Fruit fly (Drosophila melanogaster) whole organism, embryonic: ENCODE data around the gene CG18596.

Experiments
- Atf-2 ChIP-seq: fragments of 200-800 bp; sonication (Bioruptor generic); optimal IDR thresholded peaks from 2 replicates; lab custom pipeline; 2016; ENCODE audit warnings: missing biosample characterization, missing genetic modification characterization
- CG10274 ChIP-seq: fragments of 200-800 bp; sonication (Bioruptor generic); optimal IDR thresholded peaks from 3 replicates; lab custom pipeline; 2017; ENCODE audit warnings: missing biosample characterization, mild to moderate bottlenecking, missing genetic modification characterization
- CG10431 ChIP-seq: fragments of 200-800 bp; sonication (Bioruptor generic); optimal IDR thresholded peaks from 3 replicates; lab custom pipeline; 2018; ENCODE audit warnings: missing biosample characterization, mild to moderate bottlenecking, missing genetic modification characterization
- CG11504 ChIP-seq: fragments of 200-800 bp; sonication (Bioruptor generic); optimal IDR thresholded peaks from 3 replicates; lab custom pipeline; 2019; ENCODE audit warnings: missing biosample characterization, mild to moderate bottlenecking, missing genetic modification characterization, moderate library complexity
- CG12219 ChIP-seq: fragments of 200-800 bp; sonication (Bioruptor generic); optimal IDR thresholded peaks from 3 replicates; lab custom pipeline; 2018; ENCODE audit warnings: missing biosample characterization, mild to moderate bottlenecking, missing genetic modification characterization
- CG1233 ChIP-seq: fragments of 200-800 bp; sonication (Bioruptor generic); optimal IDR thresholded peaks from 4 replicates; lab custom pipeline; 2018; ENCODE audit warnings: missing biosample characterization, mild to moderate bottlenecking, missing genetic modification characterization
- CG14014 ChIP-seq: fragments of 200-800 bp; sonication (Bioruptor generic); IDR thresholded peaks from 2 replicates; pipeline ENCODE4 v1.3.6; 2022; ENCODE audit warnings: missing biosample characterization, missing genetic modification characterization
- CG14965 ChIP-seq: fragments of 200-800 bp; sonication (Bioruptor generic); optimal IDR thresholded peaks from 2 replicates; lab custom pipeline; 2016; ENCODE audit warnings: missing biosample characterization, missing genetic modification characterization, borderline replicate concordance
- CG1529 ChIP-seq: fragments of 200-800 bp; sonication (Bioruptor generic); optimal IDR thresholded peaks from 3 replicates; lab custom pipeline; 2018; ENCODE audit warnings: missing biosample characterization, missing genetic modification characterization
- CG15479 ChIP-seq: fragments of 200-800 bp; sonication (Bioruptor generic); optimal IDR thresholded peaks from 3 replicates; lab custom pipeline; 2019; ENCODE audit warnings: missing biosample characterization, mild to moderate bottlenecking, missing genetic modification characterization, moderate library complexity
- CG15514 ChIP-seq: fragments of 200-800 bp; sonication (Bioruptor generic); optimal IDR thresholded peaks from 3 replicates; lab custom pipeline; 2017; ENCODE audit warnings: missing biosample characterization, missing genetic modification characterization, mild to moderate bottlenecking, moderate library complexity, missing genetic modification reagents
- CG17359 ChIP-seq: fragments of 200-800 bp; sonication (Bioruptor generic); optimal IDR thresholded peaks from 3 replicates; lab custom pipeline; 2018; ENCODE audit warnings: missing biosample characterization, mild to moderate bottlenecking, missing genetic modification characterization, moderate library complexity
- CG1792 ChIP-seq: fragments of 200-800 bp; sonication (Bioruptor generic); optimal IDR thresholded peaks from 2 replicates; lab custom pipeline; 2016; ENCODE audit warnings: missing biosample characterization, missing genetic modification characterization
- CG30403 ChIP-seq: fragments of 200-800 bp; sonication (Bioruptor generic); optimal IDR thresholded peaks from 3 replicates; lab custom pipeline; 2016; ENCODE audit warnings: missing biosample characterization, missing genetic modification characterization
- CG31224 ChIP-seq: fragments of 200-800 bp; sonication (Bioruptor generic); IDR thresholded peaks from 2 replicates; pipeline ENCODE4 v1.3.6; 2022; ENCODE audit warnings: missing biosample characterization, missing genetic modification characterization
- CG7357 ChIP-seq: fragments of 200-800 bp; sonication (Bioruptor generic); IDR thresholded peaks from 3 replicates; pipeline ENCODE4 v1.3.6; 2022; ENCODE audit warnings: missing biosample characterization, missing genetic modification characterization
- CG7556 ChIP-seq: fragments of 200-800 bp; sonication (Bioruptor generic); optimal IDR thresholded peaks from 2 replicates; lab custom pipeline; 2017; ENCODE audit warnings: missing biosample characterization, mild to moderate bottlenecking, missing genetic modification characterization
- CG7786 ChIP-seq: fragments of 200-800 bp; sonication (Bioruptor generic); optimal IDR thresholded peaks from 2 replicates; lab custom pipeline; 2016; ENCODE audit warnings: missing biosample characterization, missing genetic modification characterization
- D ChIP-seq, 2 experiments: fragments of 200-800 bp in 1 of 2; fragments of >200 bp in 1 of 2; sonication (Bioruptor generic) in 1 of 2; optimal IDR thresholded peaks; 2 replicates in 1 of 2; 3 replicates in 1 of 2; lab custom pipeline; 2017; ENCODE audit warnings: mild to moderate bottlenecking in 1 of 2, missing biosample characterization in 1 of 2, missing genetic modification characterization in 1 of 2, missing genetic modification reagents in 1 of 2
- D19A ChIP-seq: fragments of 200-800 bp; optimal IDR thresholded peaks from 3 replicates; lab custom pipeline; 2019; ENCODE audit warnings: missing biosample characterization, mild to moderate bottlenecking, missing genetic modification characterization, moderate library complexity
- E2f1 ChIP-seq: fragments of 200-800 bp; sonication (Bioruptor generic); IDR thresholded peaks from 2 replicates; pipeline ENCODE4 v1.3.6; 2022; ENCODE audit warnings: missing biosample characterization, missing genetic modification characterization
- Fer3 ChIP-seq: fragments of 200-800 bp; sonication (Bioruptor generic); optimal IDR thresholded peaks from 2 replicates; lab custom pipeline; 2018; ENCODE audit warnings: missing biosample characterization, mild to moderate bottlenecking, missing genetic modification characterization, moderate library complexity
- H2.0 ChIP-seq: fragments of 200-800 bp; sonication (Bioruptor generic); IDR thresholded peaks from 2 replicates; pipeline ENCODE4 v1.3.6; 2022; ENCODE audit warnings: missing biosample characterization, missing genetic modification characterization
- HLH4C ChIP-seq: fragments of 200-800 bp; sonication (Bioruptor generic); IDR thresholded peaks from 3 replicates; pipeline ENCODE4 v1.3.6; 2022; ENCODE audit warnings: missing biosample characterization, missing genetic modification characterization; ENCODE audit not compliant: partially characterized antibody
- Mrtf ChIP-seq: fragments of 200-800 bp; sonication (Bioruptor generic); IDR thresholded peaks from 3 replicates; pipeline ENCODE4 v1.3.6; 2022; ENCODE audit warnings: missing biosample characterization, missing genetic modification characterization
- Myb ChIP-seq: fragments of 200-800 bp; sonication (Bioruptor generic); optimal IDR thresholded peaks from 2 replicates; lab custom pipeline; 2016; ENCODE audit warnings: missing biosample characterization, missing genetic modification characterization
- Nf-YA ChIP-seq: fragments of 200-800 bp; sonication (Bioruptor generic); IDR thresholded peaks from 2 replicates; pipeline ENCODE4 v1.3.6; 2022; ENCODE audit warnings: missing biosample characterization, missing genetic modification characterization
- Sin3A ChIP-seq: fragments of >200 bp; optimal IDR thresholded peaks from 2 replicates; lab custom pipeline; 2018
- Sox102F ChIP-seq: fragments of 200-800 bp; sonication (Bioruptor generic); optimal IDR thresholded peaks from 2 replicates; lab custom pipeline; 2018; ENCODE audit warnings: missing biosample characterization, mild to moderate bottlenecking, missing genetic modification characterization, moderate library complexity
- Xrp1 ChIP-seq: fragments of 200-800 bp; sonication (Bioruptor generic); IDR thresholded peaks from 2 replicates; pipeline ENCODE4 v1.3.6; 2022; ENCODE audit warnings: missing biosample characterization, missing genetic modification characterization
- ash1 ChIP-seq: fragments of 200-800 bp; sonication (Bioruptor generic); optimal IDR thresholded peaks from 2 replicates; lab custom pipeline; 2018; ENCODE audit warnings: missing biosample characterization, mild to moderate bottlenecking, missing genetic modification characterization
- btn ChIP-seq: fragments of 200-800 bp; sonication (Bioruptor generic); optimal IDR thresholded peaks from 2 replicates; lab custom pipeline; 2016; ENCODE audit warnings: missing biosample characterization, missing genetic modification characterization
- cas ChIP-seq: fragments of 200-800 bp; sonication (Bioruptor generic); IDR thresholded peaks from 2 replicates; pipeline ENCODE4 v1.3.6; 2022; ENCODE audit warnings: missing biosample characterization, missing genetic modification characterization
- caup ChIP-seq: fragments of 200-800 bp; sonication (Bioruptor generic); optimal IDR thresholded peaks from 3 replicates; lab custom pipeline; 2017; ENCODE audit warnings: missing biosample characterization, mild to moderate bottlenecking, missing genetic modification characterization, moderate library complexity; ENCODE audit not compliant: severe bottlenecking
- cg ChIP-seq: fragments of 200-800 bp; sonication (Bioruptor generic); optimal IDR thresholded peaks from 3 replicates; lab custom pipeline; 2019; ENCODE audit warnings: missing biosample characterization, mild to moderate bottlenecking, missing genetic modification characterization, moderate library complexity
- fd64A ChIP-seq: fragments of 200-800 bp; sonication (Bioruptor generic); optimal IDR thresholded peaks from 3 replicates; lab custom pipeline; 2018; ENCODE audit warnings: missing biosample characterization, mild to moderate bottlenecking, missing genetic modification characterization
- hb ChIP-seq: fragments of 200-800 bp; sonication (Bioruptor generic); IDR thresholded peaks from 3 replicates; pipeline ENCODE4 v1.3.6; 2022; ENCODE audit warnings: missing biosample characterization, missing genetic modification characterization; ENCODE audit not compliant: partially characterized antibody
- hkb ChIP-seq, 2 experiments: fragments of 200-800 bp in 1 of 2; fragments of >200 bp in 1 of 2; sonication (Bioruptor generic) in 1 of 2; IDR thresholded peaks in 1 of 2; optimal IDR thresholded peaks in 1 of 2; 2 replicates each; pipeline versions ENCODE4 v1.3.6 to Lab custom; 2017 to 2022; ENCODE audit warnings: missing biosample characterization in 1 of 2, missing genetic modification characterization in 1 of 2
- ind ChIP-seq: fragments of 200-800 bp; sonication (Bioruptor generic); optimal IDR thresholded peaks from 3 replicates; lab custom pipeline; 2016; ENCODE audit warnings: missing biosample characterization, missing genetic modification characterization
- jumu ChIP-seq: fragments of 200-800 bp; sonication (Bioruptor generic); optimal IDR thresholded peaks from 3 replicates; lab custom pipeline; 2016; ENCODE audit warnings: missing biosample characterization, missing genetic modification characterization
- lola ChIP-seq, 3 experiments: fragments of >200 bp in 2 of 3; fragments of 200-800 bp in 1 of 3; sonication (Bioruptor generic) in 1 of 3; optimal IDR thresholded peaks; 2 replicates each; lab custom pipeline; 2017 to 2019; ENCODE audit warnings: missing biosample characterization in 3 of 3, missing genetic modification characterization in 3 of 3, mild to moderate bottlenecking in 1 of 3, moderate library complexity in 1 of 3
- oc ChIP-seq: fragments of 200-800 bp; sonication (Bioruptor generic); optimal IDR thresholded peaks from 2 replicates; lab custom pipeline; 2018; ENCODE audit warnings: missing biosample characterization, mild to moderate bottlenecking, missing genetic modification characterization, moderate library complexity
- pnt ChIP-seq: fragments of 200-800 bp; sonication (Bioruptor generic); optimal IDR thresholded peaks from 3 replicates; lab custom pipeline; 2016; ENCODE audit warnings: missing biosample characterization, missing genetic modification characterization
- sc ChIP-seq, 3 experiments: fragments of >200 bp in 2 of 3; fragments of 200-800 bp in 1 of 3; sonication (Bioruptor generic) in 1 of 3; optimal IDR thresholded peaks; 2 replicates in 2 of 3; 3 replicates in 1 of 3; lab custom pipeline; 2017; ENCODE audit warnings: mild to moderate bottlenecking in 1 of 3, missing biosample characterization in 1 of 3, missing genetic modification characterization in 1 of 3, missing genetic modification reagents in 1 of 3
- slou ChIP-seq: fragments of 200-800 bp; sonication (Bioruptor generic); optimal IDR thresholded peaks from 3 replicates; lab custom pipeline; 2016; ENCODE audit warnings: missing biosample characterization, missing genetic modification characterization
- sna ChIP-seq: fragments of 200-800 bp; sonication (Bioruptor generic); IDR thresholded peaks from 2 replicates; pipeline ENCODE4 v1.3.6; 2022; ENCODE audit warnings: missing biosample characterization, missing genetic modification characterization; ENCODE audit not compliant: partially characterized antibody
- sr ChIP-seq: fragments of 200-800 bp; sonication (Bioruptor generic); IDR thresholded peaks from 3 replicates; pipeline ENCODE4 v1.3.6; 2022; ENCODE audit warnings: missing biosample characterization, missing genetic modification characterization
- ssp ChIP-seq: fragments of 200-800 bp; sonication (Bioruptor generic); IDR thresholded peaks from 2 replicates; pipeline ENCODE4 v1.3.6; 2022; ENCODE audit warnings: missing biosample characterization, missing genetic modification characterization
- tgo ChIP-seq: fragments of 200-800 bp; sonication (Bioruptor generic); IDR thresholded peaks from 3 replicates; pipeline ENCODE4 v1.3.6; 2022; ENCODE audit warnings: missing biosample characterization, missing genetic modification characterization
- wor ChIP-seq: fragments of 200-800 bp; sonication (Bioruptor generic); IDR thresholded peaks from 2 replicates; pipeline ENCODE4 v1.3.6; 2022; ENCODE audit warnings: missing biosample characterization, missing genetic modification characterization

The CG18596 gene

dm6 chr3R:22375674-22376073 lies at the start of gene CG18596 (continued):
- TF ChIP-seq hb (GFP tag; lab: Robert Waterston, UW): peak; percentile 78
- TF ChIP-seq E2f1 (GFP tag; lab: Robert Waterston, UW): no peak
- TF ChIP-seq wor (GFP tag; lab: Robert Waterston, UW): no peak
- TF ChIP-seq H2.0: no peak
- no peak for TF ChIP-seq Xrp1 (GFP tag; lab: Robert Waterston, UW)
- TF ChIP-seq D19A (tag; lab: Kevin White, UChicago): no peak
- TF ChIP-seq ind (GFP tag; lab: Kevin White, UChicago): no peak
- TF ChIP-seq CG1792 (GFP tag; lab: Kevin White, UChicago): no peak
- no peak for TF ChIP-seq CG1233 (GFP tag; lab: Kevin White, UChicago)
- no peak for TF ChIP-seq CG14014 (GFP tag; lab: Robert Waterston, UW)
- TF ChIP-seq Atf-2 (GFP tag; lab: Kevin White, UChicago): no peak
- no peak for TF ChIP-seq Mrtf (GFP tag; lab: Robert Waterston, UW)
- no peak for TF ChIP-seq cas (GFP tag; lab: Robert Waterston, UW)
- no peak for TF ChIP-seq CG11504
- TF ChIP-seq CG1529: no peak
- TF ChIP-seq CG15514 (GFP tag; lab: Kevin White, UChicago): peak; percentile 29
- no peak for TF ChIP-seq jumu (GFP tag; lab: Kevin White, UChicago)
- TF ChIP-seq sr: no peak
- no peak for TF ChIP-seq hkb (optimal IDR thresholded peaks at IDR 0.05; lab: Kevin White, UChicago)
- no peak for TF ChIP-seq hkb (GFP tag; IDR thresholded peaks at IDR 0.05; lab: Robert Waterston, UW)
- TF ChIP-seq sc (optimal IDR thresholded peaks at IDR 0.05; lab: Kevin White, UChicago): no peak
- TF ChIP-seq sc (GFP tag; optimal IDR thresholded peaks at IDR 0.05; lab: Kevin White, UChicago): no peak
- TF ChIP-seq slou (GFP tag; lab: Kevin White, UChicago): no peak
- TF ChIP-seq cg (GFP tag; lab: Kevin White, UChicago): no peak
- TF ChIP-seq lola (GFP tag; optimal IDR thresholded peaks at IDR 0.05; lab: Kevin White, UChicago): no peak
- TF ChIP-seq pnt (GFP tag; lab: Kevin White, UChicago): no peak
- TF ChIP-seq CG30403: no peak
- no peak for TF ChIP-seq Fer3 (tag; lab: Kevin White, UChicago)
- TF ChIP-seq CG17359: no peak
- TF ChIP-seq CG10274 (GFP tag; lab: Kevin White, UChicago): no peak
- TF ChIP-seq caup (GFP tag; lab: Kevin White, UChicago): no peak
- no peak for TF ChIP-seq CG7556 (GFP tag; lab: Kevin White, UChicago)
- TF ChIP-seq CG15479 (GFP tag; lab: Kevin White, UChicago): no peak
- peak; percentile 90 for TF ChIP-seq HLH4C (GFP tag; lab: Robert Waterston, UW)
- TF ChIP-seq btn (GFP tag; lab: Kevin White, UChicago): no peak
- no peak for TF ChIP-seq fd64A
- no peak for TF ChIP-seq Nf-YA (GFP tag; lab: Robert Waterston, UW)
- no peak for TF ChIP-seq ash1
- no peak for TF ChIP-seq CG7357 (GFP tag; lab: Robert Waterston, UW)
- TF ChIP-seq oc: no peak
- TF ChIP-seq CG31224 (GFP tag; lab: Robert Waterston, UW): no peak
- no peak for TF ChIP-seq Sox102F (GFP tag; lab: Kevin White, UChicago)
- TF ChIP-seq tgo (GFP tag; lab: Robert Waterston, UW): no peak
- TF ChIP-seq ssp (GFP tag; lab: Robert Waterston, UW): no peak
- no peak for TF ChIP-seq D (optimal IDR thresholded peaks at IDR 0.05; lab: Kevin White, UChicago)
- TF ChIP-seq D (GFP tag; optimal IDR thresholded peaks at IDR 0.05; lab: Kevin White, UChicago): no peak
- TF ChIP-seq Sin3A (lab: Kevin White, UChicago): no peak
- TF ChIP-seq CG7786 (GFP tag; lab: Kevin White, UChicago): no peak
- TF ChIP-seq Myb (GFP tag; lab: Kevin White, UChicago): peak; percentile 56
- no peak for TF ChIP-seq CG12219 (GFP tag; lab: Kevin White, UChicago)
- no peak for TF ChIP-seq CG10431 (GFP tag; lab: Kevin White, UChicago)
- TF ChIP-seq sna (GFP tag; lab: Robert Waterston, UW): peak; percentile 97
- no peak for TF ChIP-seq CG14965
